Worm (Caenorhabditis elegans) whole organism, L1 larva: ENCODE results near the gene skr-12.

ENCODE experiments used
- C04F5.9 ChIP-seq: sonication (generic microtip); optimal IDR thresholded peaks from 2 replicates; lab custom pipeline; 2016; ENCODE audit warnings: missing genetic modification characterization, missing compliant biosample characterization
- Y116A8C.19 ChIP-seq: sonication (generic microtip); optimal IDR thresholded peaks from 2 replicates; lab custom pipeline; 2016; ENCODE audit warnings: missing compliant biosample characterization, missing genetic modification characterization, borderline replicate concordance
- ceh-8 ChIP-seq: fragments of 200-800 bp; sonication (Bioruptor generic); optimal IDR thresholded peaks from 2 replicates; lab custom pipeline; 2018; ENCODE audit warnings: mild to moderate bottlenecking, missing genetic modification characterization, moderate library complexity, missing compliant biosample characterization
- ceh-90 ChIP-seq: sonication (generic microtip); optimal IDR thresholded peaks from 2 replicates; lab custom pipeline; 2016; ENCODE audit warnings: missing genetic modification characterization, missing compliant biosample characterization
- dpl-1 ChIP-seq, 3 experiments: fragments of 150-350 bp in 2 of 3; sonication (generic microtip) in 1 of 3; optimal IDR thresholded peaks; 2 replicates each; lab custom pipeline; 2014 to 2017; ENCODE audit warnings: missing biosample characterization in 3 of 3, missing genetic modification characterization in 3 of 3, missing genetic modification reagents in 3 of 3
- efl-1 ChIP-seq, 4 experiments: fragments of 150-350 bp; optimal IDR thresholded peaks in 3 of 4; peaks in 1 of 4; 1 replicate in 1 of 4; 2 replicates in 3 of 4; lab custom pipeline; 2014; ENCODE audit warnings: missing biosample characterization in 2 of 4, missing genetic modification characterization in 2 of 4, missing genetic modification reagents in 2 of 4
- efl-3 ChIP-seq: fragments of 200-800 bp; sonication (Bioruptor generic); optimal IDR thresholded peaks from 2 replicates; lab custom pipeline; 2018; ENCODE audit warnings: mild to moderate bottlenecking, missing genetic modification characterization, missing compliant biosample characterization
- egl-13 ChIP-seq: sonication (generic microtip); optimal IDR thresholded peaks from 2 replicates; lab custom pipeline; 2016; ENCODE audit warnings: missing genotype, missing genetic modification reagents, missing genetic modification characterization, missing compliant biosample characterization
- elt-2 ChIP-seq: sonication (generic microtip); optimal IDR thresholded peaks from 2 replicates; lab custom pipeline; 2016; ENCODE audit warnings: missing genetic modification characterization, mild to moderate bottlenecking, inconsistent platforms, missing compliant biosample characterization, missing genetic modification reagents
- elt-3 ChIP-seq, 6 experiments: fragments of 150-350 bp in 1 of 6; sonication (generic microtip); optimal IDR thresholded peaks; 2 replicates each; lab custom pipeline; 2017 to 2018; ENCODE audit warnings: missing biosample characterization in 6 of 6, missing genetic modification characterization in 6 of 6, inconsistent platforms in 1 of 6
- fkh-10 ChIP-seq: sonication (generic microtip); optimal IDR thresholded peaks from 2 replicates; lab custom pipeline; 2017; ENCODE audit warnings: missing biosample characterization, missing genetic modification reagents, missing genetic modification characterization
- fkh-8 ChIP-seq: sonication (generic microtip); optimal IDR thresholded peaks from 2 replicates; lab custom pipeline; 2016; ENCODE audit warnings: mild to moderate bottlenecking, missing genetic modification characterization, missing compliant biosample characterization
- hlh-17 ChIP-seq: fragments of 200-800 bp; sonication (Bioruptor generic); optimal IDR thresholded peaks from 2 replicates; lab custom pipeline; 2018; ENCODE audit warnings: missing genetic modification characterization, mild to moderate bottlenecking, missing compliant biosample characterization, moderate library complexity, borderline replicate concordance
- isw-1 ChIP-seq: fragments of 200-800 bp; sonication (Bioruptor generic); IDR thresholded peaks from 2 replicates; pipeline ENCODE4 v1.3.6; 2022; ENCODE audit warnings: missing genetic modification characterization, missing compliant biosample characterization
- lin-35 ChIP-seq, 2 experiments: fragments of 150-350 bp; optimal IDR thresholded peaks; 2 replicates each; lab custom pipeline; 2014; ENCODE audit warnings: missing biosample characterization in 2 of 2, missing genetic modification characterization in 2 of 2, missing genetic modification reagents in 2 of 2
- mab-9 ChIP-seq: fragments of 200-800 bp; sonication (Bioruptor generic); IDR thresholded peaks from 2 replicates; pipeline ENCODE4 v1.3.6; 2022; ENCODE audit warnings: missing genetic modification reagents, missing genetic modification characterization, missing compliant biosample characterization
- mdl-1 ChIP-seq, 2 experiments: fragments of 150-350 bp; optimal IDR thresholded peaks; 2 replicates each; lab custom pipeline; 2014 to 2017; ENCODE audit warnings: missing biosample characterization in 2 of 2, missing genetic modification characterization in 2 of 2, inconsistent platforms in 1 of 2
- mef-2 ChIP-seq: fragments of 150-350 bp; optimal IDR thresholded peaks from 2 replicates; lab custom pipeline; 2014; ENCODE audit warnings: missing biosample characterization, missing genetic modification characterization
- mep-1 ChIP-seq: fragments of 150-350 bp; optimal IDR thresholded peaks from 2 replicates; lab custom pipeline; 2014; ENCODE audit warnings: missing biosample characterization, missing genetic modification characterization
- nhr-12 ChIP-seq: sonication (generic microtip); optimal IDR thresholded peaks from 2 replicates; lab custom pipeline; 2017; ENCODE audit warnings: missing biosample characterization, missing genetic modification characterization
- nhr-77 ChIP-seq: fragments of 150-350 bp; optimal IDR thresholded peaks from 2 replicates; lab custom pipeline; 2014; ENCODE audit warnings: missing biosample characterization, missing genetic modification characterization
- nhr-85 ChIP-seq: sonication (generic microtip); peaks from one replicate; lab custom pipeline; 2016; ENCODE audit warnings: missing genetic modification characterization, inconsistent platforms, missing compliant biosample characterization
- nhr-90 ChIP-seq: sonication (generic microtip); optimal IDR thresholded peaks from 2 replicates; lab custom pipeline; 2016; ENCODE audit warnings: mild to moderate bottlenecking, missing genetic modification characterization, missing compliant biosample characterization; ENCODE audit not compliant: poor library complexity
- pag-3 ChIP-seq: sonication (generic microtip); optimal IDR thresholded peaks from 2 replicates; lab custom pipeline; 2017; ENCODE audit warnings: missing genetic modification characterization, mild to moderate bottlenecking, missing compliant biosample characterization, antibody characterized with exemption, borderline replicate concordance; ENCODE audit not compliant: insufficient read depth
- pax-3 ChIP-seq: fragments of 200-800 bp; sonication (Bioruptor generic); optimal IDR thresholded peaks from 2 replicates; lab custom pipeline; 2018; ENCODE audit warnings: mild to moderate bottlenecking, missing genetic modification characterization, moderate library complexity, missing compliant biosample characterization
- rnt-1 ChIP-seq: sonication (generic microtip); optimal IDR thresholded peaks from 2 replicates; lab custom pipeline; 2016; ENCODE audit warnings: mild to moderate bottlenecking, missing genetic modification characterization, moderate library complexity, missing compliant biosample characterization
- swsn-7 ChIP-seq: sonication (generic microtip); optimal IDR thresholded peaks from 2 replicates; lab custom pipeline; 2016; ENCODE audit warnings: missing genetic modification characterization, missing compliant biosample characterization
- unc-98 ChIP-seq: fragments of 200-800 bp; sonication (Bioruptor generic); IDR thresholded peaks from 2 replicates; pipeline ENCODE4 v1.3.6; 2022; ENCODE audit warnings: missing genetic modification characterization, missing compliant biosample characterization
- vab-15 ChIP-seq: sonication (generic microtip); optimal IDR thresholded peaks from 2 replicates; lab custom pipeline; 2017; ENCODE audit warnings: missing genotype, mild to moderate bottlenecking, missing genetic modification characterization, missing compliant biosample characterization

skr-12 gene

DNA sequence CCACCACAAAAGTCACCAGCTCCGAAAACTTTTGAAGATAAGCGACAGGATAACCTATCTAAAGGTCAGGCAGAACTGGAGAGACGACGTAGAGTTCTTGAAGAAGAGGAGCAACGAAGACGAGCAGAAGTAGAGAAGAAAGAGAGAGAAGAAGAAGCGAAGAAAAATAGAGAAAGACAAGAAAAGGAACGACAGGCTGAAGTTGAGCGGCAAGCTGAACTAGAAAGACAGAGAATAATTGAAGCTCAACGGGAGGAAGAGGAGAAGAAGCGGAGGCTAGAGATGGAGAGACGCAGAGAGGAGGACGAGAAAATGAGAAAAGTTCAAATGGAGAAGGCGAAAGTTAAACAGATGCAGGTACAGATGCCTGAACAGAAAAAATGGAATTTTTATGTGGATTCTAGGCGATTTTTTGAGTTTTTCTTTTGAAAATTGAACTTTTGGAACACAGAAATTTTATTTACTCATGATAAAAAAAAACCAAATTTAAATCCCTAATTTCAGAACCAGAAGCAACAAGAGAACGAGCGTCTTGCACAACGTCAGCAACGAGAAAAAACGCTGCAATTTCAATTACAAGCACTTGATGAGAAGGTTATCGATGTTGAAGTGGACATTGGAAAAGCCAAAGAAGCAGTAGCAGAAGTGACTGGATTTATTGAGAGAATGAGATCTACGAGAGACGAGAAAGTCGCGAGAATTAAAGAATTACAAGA is 45.9 kb upstream of the skr-12 start:
- TF ChIP-seq hlh-17 (no peak), nhr-77 (tag; lab: Kevin White, UChicago) (no peak), efl-3 (GFP tag; lab: Kevin White, UChicago) (no peak), nhr-90 (tag; lab: Kevin White, UChicago) (no peak), efl-1 (optimal IDR thresholded peaks at IDR 0.05; lab: Kevin White, UChicago) (peak in 1 of 2 experiments; percentile 16), efl-1 (GFP tag; optimal IDR thresholded peaks at IDR 0.05 in 1 of 2; lab: Kevin White, UChicago) (peak in 1 of 2 experiments; percentile 74), nhr-12 (tag; lab: Kevin White, UChicago) (no peak), Y116A8C.19 (tag; lab: Kevin White, UChicago) (no peak), nhr-85 (tag; lab: Kevin White, UChicago) (no peak)
- TF ChIP-seq, all 84 proteins: peak for 1

- TF ChIP-seq ceh-8 (GFP tag; lab: Kevin White, UChicago) (no peak), fkh-8 (tag; lab: Kevin White, UChicago) (no peak), swsn-7 (tag; lab: Kevin White, UChicago) (no peak), elt-2 (no peak), pag-3 (tag; lab: Kevin White, UChicago) (no peak), mab-9 (GFP tag; lab: Robert Waterston, UW) (no peak), ceh-90 (tag; lab: Kevin White, UChicago) (no peak), efl-3 (GFP tag; lab: Kevin White, UChicago) (no peak)
Observed at ce11 chrIV:17125967-17126366, 41.1 kb upstream of the skr-12 start.

- TF ChIP-seq mef-2 (tag; lab: Kevin White, UChicago) (no peak), rnt-1 (tag; lab: Kevin White, UChicago) (no peak), ceh-90 (tag; lab: Kevin White, UChicago) (peak; percentile 28), ceh-8 (GFP tag; lab: Kevin White, UChicago) (no peak), nhr-85 (tag; lab: Kevin White, UChicago) (no peak), mep-1 (tag; lab: Kevin White, UChicago) (no peak), efl-3 (GFP tag; lab: Kevin White, UChicago) (no peak), nhr-12 (tag; lab: Kevin White, UChicago) (no peak), dpl-1 (GFP tag; optimal IDR thresholded peaks at IDR 0.05; lab: Kevin White, UChicago) (peak in 2 of 3 experiments; percentile 39 to 57), fkh-10 (GFP tag; lab: Kevin White, UChicago) (no peak), isw-1 (no peak), pax-3 (tag; lab: Kevin White, UChicago) (no peak), lin-35 (GFP tag; optimal IDR thresholded peaks at IDR 0.05; lab: Kevin White, UChicago) (peak in 1 of 2 experiments; percentile 26), mdl-1 (tag; optimal IDR thresholded peaks at IDR 0.05; lab: Kevin White, UChicago) (no peak), egl-13 (tag; lab: Kevin White, UChicago) (no peak), efl-1 (optimal IDR thresholded peaks at IDR 0.05; lab: Kevin White, UChicago) (peak; percentile 16 to 50), efl-1 (GFP tag; optimal IDR thresholded peaks at IDR 0.05 in 1 of 2; lab: Kevin White, UChicago) (peak; percentile 60 to 93)
Observed at ce11 chrIV:17126512-17126911, 40.6 kb upstream of the skr-12 start.

- TF ChIP-seq vab-15 (tag; lab: Kevin White, UChicago) = no peak
- TF ChIP-seq, all 84 proteins: peak for 0
Observed at ce11 chrIV:17131035-17131595, 36.0 kb upstream of the skr-12 start, which contains the start of the genes Y116A8C.37 and Y116A8C.38. TSS of gene Y116A8C.37 (minus strand) at chrIV:17131135. TSS of gene Y116A8C.38 (plus strand) at chrIV:17131545.

ce11 chrIV:17150418-17150817 is 16.7 kb upstream of the skr-12 start:
- no peak for TF ChIP-seq elt-3 (tag; optimal IDR thresholded peaks at IDR 0.05; lab: Kevin White, UChicago)
- TF ChIP-seq C04F5.9 (tag; lab: Kevin White, UChicago) = no peak
- TF ChIP-seq unc-98 = no peak
